Worm (Caenorhabditis elegans): Measurements from ENCODE around the gene mdt-15.

mdt-15 gene

DNA sequence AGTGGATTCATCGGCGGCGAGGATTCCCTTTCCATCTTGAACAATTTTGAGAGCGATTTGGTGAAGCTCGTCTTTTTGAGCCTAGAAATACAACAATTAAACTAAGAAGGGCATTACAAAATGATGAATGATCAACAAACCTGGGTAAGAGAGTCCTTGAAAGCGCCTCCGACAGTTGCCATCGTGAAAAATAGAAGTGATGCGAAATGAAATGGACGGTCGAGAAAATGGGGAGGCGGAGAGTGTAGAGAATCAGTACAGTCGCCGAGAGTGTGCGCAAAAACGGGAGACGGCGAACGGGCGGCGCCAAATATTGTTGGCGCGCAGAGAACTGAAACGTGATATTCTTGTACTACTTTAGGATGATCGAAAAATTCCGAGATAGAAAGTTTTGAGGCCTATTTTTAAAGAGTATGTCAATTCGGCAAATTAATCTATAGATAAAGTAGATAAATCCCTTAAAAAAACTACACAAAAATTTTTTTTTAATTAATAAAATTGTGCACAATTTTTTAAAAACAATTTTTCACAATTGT lies 42.7 kb upstream of the mdt-15 start, which contains the start of gene aldo-2:
aldo-2 (minus strand) TSS at position 486 of the 536 bp plus-strand sequence.
- TF ChIP-seq nhr-179 (tag; optimal IDR thresholded peaks at IDR 0.05) (no peak), lag-1 (GFP tag; IDR thresholded peaks at IDR 0.05) (no peak), cebp-1 (GFP tag; IDR thresholded peaks at IDR 0.05) (no peak), cebp-1 (tag; optimal IDR thresholded peaks at IDR 0.05) (peak; percentile 42), F57A8.1 (GFP tag; optimal IDR thresholded peaks at IDR 0.05) (no peak), nhr-120 (GFP tag; IDR thresholded peaks at IDR 0.05) (no peak), bed-1 (GFP tag; IDR thresholded peaks at IDR 0.05) (no peak), lin-54 (GFP tag; optimal IDR thresholded peaks at IDR 0.05) (peak; percentile 72), madf-10 (tag; optimal IDR thresholded peaks at IDR 0.05) (no peak), unc-62 (GFP tag; optimal IDR thresholded peaks at IDR 0.05) (no peak), B0035.1 (tag; optimal IDR thresholded peaks at IDR 0.05) (no peak), tlf-1 (GFP tag; optimal IDR thresholded peaks at IDR 0.05) (peak; percentile 84), Y67H2A.10 (GFP tag; conservative IDR thresholded peaks at IDR 0.05) (peak; percentile 69), snpc-3.4 (tag; optimal IDR thresholded peaks at IDR 0.05) (peak; percentile 83), zfh-2 (GFP tag; conservative IDR thresholded peaks at IDR 0.05) (peak; percentile 72; the same call in 1 of the 2 replicates), snpc-1.3 (tag; optimal IDR thresholded peaks at IDR 0.05; ENCODE audit: insufficient read depth) (no peak), efl-1 (GFP tag; optimal IDR thresholded peaks at IDR 0.05) (peak; percentile 97), die-1 (tag; optimal IDR thresholded peaks at IDR 0.05) (no peak), aptf-2 (GFP tag; conservative IDR thresholded peaks at IDR 0.05) (peak; percentile 70), K11D2.4 (GFP tag; IDR thresholded peaks at IDR 0.05) (no peak), snpc-1.1 (tag; optimal IDR thresholded peaks at IDR 0.05; ENCODE audit: insufficient read depth) (no peak), C17E4.6 (GFP tag; IDR thresholded peaks at IDR 0.05) (peak; percentile 84), tbx-9 (tag; optimal IDR thresholded peaks at IDR 0.05; ENCODE audit: borderline replicate concordance) (no peak), xnd-1 (tag; optimal IDR thresholded peaks at IDR 0.05) (peak; percentile 92), fkh-3 (tag; optimal IDR thresholded peaks at IDR 0.05) (no peak), lin-40 (tag; optimal IDR thresholded peaks at IDR 0.05) (no peak), mes-4 (tag; optimal IDR thresholded peaks at IDR 0.05) (no peak), Y79H2A.3 (GFP tag; conservative IDR thresholded peaks at IDR 0.05) (peak; percentile 75), dox-1 (GFP tag; IDR thresholded peaks at IDR 0.05) (peak; percentile 86), F23B12.7 (tag; optimal IDR thresholded peaks at IDR 0.05; ENCODE audit: insufficient read depth) (no peak), C06A6.2 (GFP tag; conservative IDR thresholded peaks at IDR 0.05) (no peak), ZK185.1 (tag; optimal IDR thresholded peaks at IDR 0.05; ENCODE audit: poor library complexity, severe bottlenecking) (peak; percentile 40), ccch-3 (GFP tag; optimal IDR thresholded peaks at IDR 0.05) (no peak), F10E7.11 (tag; optimal IDR thresholded peaks at IDR 0.05) (no peak), athp-1 (tag; optimal IDR thresholded peaks at IDR 0.05) (peak; percentile 36), Y53G8AR.9 (GFP tag; conservative IDR thresholded peaks at IDR 0.05) (peak; percentile 84; the same call in 1 of the 2 replicates), mcd-1 (GFP tag; IDR thresholded peaks at IDR 0.05) (peak; percentile 69), hlh-26 (GFP tag; conservative IDR thresholded peaks at IDR 0.05) (no peak), Y53F4B.3 (GFP tag; IDR thresholded peaks at IDR 0.05) (no peak), egl-44 (GFP tag; IDR thresholded peaks at IDR 0.05) (peak; percentile 44; the same call in 1 of the 2 replicates), bed-2 (GFP tag; IDR thresholded peaks at IDR 0.05) (no peak), F52B5.7 (tag; optimal IDR thresholded peaks at IDR 0.05) (no peak), ztf-26 (tag; optimal IDR thresholded peaks at IDR 0.05) (peak; percentile 25), egrh-3 (GFP tag; IDR thresholded peaks at IDR 0.05) (peak; percentile 50; the same call in 1 of the 2 replicates), lir-1 (GFP tag; conservative IDR thresholded peaks at IDR 0.05) (no peak), let-526 (GFP tag; IDR thresholded peaks at IDR 0.05) (no peak), ceh-100 (GFP tag; IDR thresholded peaks at IDR 0.05) (0 out of 2 replicates have a peak, but pooled peaks have one; percentile 23), nfyb-1 (GFP tag; IDR thresholded peaks at IDR 0.05) (0 out of 2 replicates have a peak, but pooled peaks have one; percentile 64)

Measured in whole organism, young adult.